Fruit fly (Drosophila melanogaster) whole organism, prepupa: ENCODE results near the gene repo.

Source experiments
- Blimp-1 ChIP-seq: fragments of 200-800 bp; sonication (Bioruptor generic); optimal IDR thresholded peaks from 3 replicates; lab custom pipeline; 2017; ENCODE audit warnings: missing biosample characterization, missing genetic modification characterization, mild to moderate bottlenecking, moderate library complexity, missing genetic modification reagents
- CG10631 ChIP-seq: fragments of 200-800 bp; sonication (Bioruptor generic); optimal IDR thresholded peaks from 2 replicates; lab custom pipeline; 2016; ENCODE audit warnings: missing biosample characterization, missing genetic modification characterization
- CG11294 ChIP-seq: fragments of 200-800 bp; sonication (Bioruptor generic); IDR thresholded peaks from 2 replicates; pipeline ENCODE4 v1.3.6; 2022; ENCODE audit warnings: missing biosample characterization, missing genetic modification characterization
- CG11762 ChIP-seq: fragments of 200-800 bp; sonication (Bioruptor generic); optimal IDR thresholded peaks from 3 replicates; lab custom pipeline; 2016; ENCODE audit warnings: missing biosample characterization, missing genetic modification characterization; ENCODE audit not compliant: insufficient read depth
- CG11902 ChIP-seq: fragments of 200-800 bp; sonication (Bioruptor generic); optimal IDR thresholded peaks from 3 replicates; lab custom pipeline; 2016; ENCODE audit warnings: missing biosample characterization, missing genetic modification characterization
- CG1621 ChIP-seq: fragments of 200-800 bp; sonication (Bioruptor generic); optimal IDR thresholded peaks from 3 replicates; lab custom pipeline; 2018; ENCODE audit warnings: missing biosample characterization, mild to moderate bottlenecking, missing genetic modification characterization
- CG32006 ChIP-seq: fragments of 200-800 bp; sonication (Bioruptor generic); optimal IDR thresholded peaks from 3 replicates; lab custom pipeline; 2017; ENCODE audit warnings: missing biosample characterization, mild to moderate bottlenecking, missing genetic modification characterization
- CG34406 ChIP-seq: fragments of 200-800 bp; sonication (Bioruptor generic); optimal IDR thresholded peaks from 3 replicates; lab custom pipeline; 2016; ENCODE audit warnings: missing biosample characterization, missing genetic modification characterization
- CG6163 ChIP-seq: fragments of 200-800 bp; sonication (Bioruptor generic); IDR thresholded peaks from 3 replicates; pipeline ENCODE4 v1.3.6; 2022; ENCODE audit warnings: missing biosample characterization, missing genetic modification characterization
- CG7368 ChIP-seq: fragments of 200-800 bp; sonication (Bioruptor generic); optimal IDR thresholded peaks from 3 replicates; lab custom pipeline; 2016; ENCODE audit warnings: missing biosample characterization, missing genetic modification characterization
- CG8319 ChIP-seq: fragments of 200-800 bp; sonication (Bioruptor generic); optimal IDR thresholded peaks from 3 replicates; lab custom pipeline; 2016; ENCODE audit warnings: missing biosample characterization, missing genetic modification characterization
- Eip75B ChIP-seq: fragments of 200-800 bp; sonication (Bioruptor generic); optimal IDR thresholded peaks from 3 replicates; lab custom pipeline; 2016; ENCODE audit warnings: missing biosample characterization, missing genetic modification characterization
- Eip78C ChIP-seq: fragments of 200-800 bp; sonication (Bioruptor generic); peaks from one replicate; lab custom pipeline; 2016; ENCODE audit warnings: missing biosample characterization, missing genetic modification characterization
- Ets21C ChIP-seq: fragments of 200-800 bp; sonication (Bioruptor generic); optimal IDR thresholded peaks from 3 replicates; lab custom pipeline; 2016; ENCODE audit warnings: missing biosample characterization, missing genetic modification characterization
- Ets96B ChIP-seq: fragments of 200-800 bp; optimal IDR thresholded peaks from 2 replicates; lab custom pipeline; 2019; ENCODE audit warnings: missing biosample characterization, mild to moderate bottlenecking, missing genetic modification characterization, moderate library complexity
- Gug ChIP-seq: fragments of 200-800 bp; sonication (Bioruptor generic); IDR thresholded peaks from 2 replicates; pipeline ENCODE4 v1.3.6; 2022; ENCODE audit warnings: missing biosample characterization, missing genetic modification characterization
- Hr38 ChIP-seq: sonication (Bioruptor generic); optimal IDR thresholded peaks from 2 replicates; lab custom pipeline; 2016; ENCODE audit warnings: missing biosample characterization, missing genetic modification characterization
- Hr39 ChIP-seq: fragments of 200-800 bp; sonication (Bioruptor generic); optimal IDR thresholded peaks from 2 replicates; lab custom pipeline; 2016; ENCODE audit warnings: missing biosample characterization, missing genetic modification characterization
- Lpt ChIP-seq: fragments of 200-800 bp; sonication (Bioruptor generic); optimal IDR thresholded peaks from 3 replicates; lab custom pipeline; 2016; ENCODE audit warnings: missing biosample characterization, missing genetic modification characterization
- OdsH ChIP-seq: fragments of 200-800 bp; sonication (Bioruptor generic); optimal IDR thresholded peaks from 3 replicates; lab custom pipeline; 2016; ENCODE audit warnings: missing biosample characterization, missing genetic modification characterization
- Sox102F ChIP-seq: fragments of 200-800 bp; sonication (Bioruptor generic); optimal IDR thresholded peaks from 2 replicates; lab custom pipeline; 2016; ENCODE audit warnings: missing biosample characterization, mild to moderate bottlenecking, missing genetic modification characterization
- Sox14 ChIP-seq: fragments of 200-800 bp; sonication (Bioruptor generic); optimal IDR thresholded peaks from 3 replicates; lab custom pipeline; 2016; ENCODE audit warnings: missing biosample characterization, missing genetic modification characterization
- acj6 ChIP-seq: fragments of 200-800 bp; sonication (Bioruptor generic); optimal IDR thresholded peaks from 3 replicates; lab custom pipeline; 2016; ENCODE audit warnings: missing biosample characterization, missing genetic modification characterization
- esn ChIP-seq: fragments of 200-800 bp; sonication (Bioruptor generic); optimal IDR thresholded peaks from 2 replicates; lab custom pipeline; 2016; ENCODE audit warnings: missing biosample characterization, mild to moderate bottlenecking, missing genetic modification characterization, moderate library complexity
- fd85E ChIP-seq: fragments of 200-800 bp; sonication (Bioruptor generic); optimal IDR thresholded peaks from 3 replicates; lab custom pipeline; 2016; ENCODE audit warnings: missing biosample characterization, missing genetic modification characterization
- lz ChIP-seq: fragments of 200-800 bp; sonication (Bioruptor generic); optimal IDR thresholded peaks from 3 replicates; lab custom pipeline; 2016; ENCODE audit warnings: missing biosample characterization, missing genetic modification characterization
- net ChIP-seq: fragments of 200-800 bp; sonication (Bioruptor generic); optimal IDR thresholded peaks from 3 replicates; lab custom pipeline; 2016; ENCODE audit warnings: missing biosample characterization, missing genetic modification characterization
- pdm3 ChIP-seq: fragments of 200-800 bp; sonication (Bioruptor generic); optimal IDR thresholded peaks from 3 replicates; lab custom pipeline; 2016; ENCODE audit warnings: missing biosample characterization, missing genetic modification characterization
- salr ChIP-seq, 2 experiments: fragments of 200-800 bp; sonication (Bioruptor generic); optimal IDR thresholded peaks; 3 replicates each; lab custom pipeline; 2016 to 2018; ENCODE audit warnings: missing biosample characterization in 2 of 2, missing genetic modification characterization in 2 of 2, mild to moderate bottlenecking in 1 of 2
- ss ChIP-seq, 2 experiments: fragments of 200-800 bp; sonication (Bioruptor generic); optimal IDR thresholded peaks; 2 replicates in 1 of 2; 3 replicates in 1 of 2; lab custom pipeline; 2017 to 2018; ENCODE audit warnings: mild to moderate bottlenecking in 2 of 2, missing biosample characterization in 2 of 2, missing genetic modification characterization in 2 of 2, moderate library complexity in 1 of 2
- svp ChIP-seq: fragments of 200-800 bp; sonication (Bioruptor generic); peaks from one replicate; lab custom pipeline; 2016; ENCODE audit warnings: missing biosample characterization, missing genetic modification characterization
- vri ChIP-seq: fragments of 200-800 bp; sonication (Bioruptor generic); optimal IDR thresholded peaks from 3 replicates; lab custom pipeline; 2016; ENCODE audit warnings: missing biosample characterization, mild to moderate bottlenecking, missing genetic modification characterization

repo gene

dm6 chr3R:18250815-18251214, 14.8 kb downstream of the repo start, which contains the start of gene CG18598:
TSS of gene CG18598 (plus strand) at chr3R:18251115.
- TF ChIP-seq CG11762 (GFP tag; lab: Kevin White, UChicago) = no peak
- TF ChIP-seq Gug (GFP tag; lab: Robert Waterston, UW) = no peak
- TF ChIP-seq net (GFP tag; lab: Kevin White, UChicago) = no peak
- no peak for TF ChIP-seq CG10631 (GFP tag; lab: Kevin White, UChicago)
- TF ChIP-seq ss (GFP tag; optimal IDR thresholded peaks at IDR 0.05; lab: Kevin White, UChicago) = no peak
- no peak for TF ChIP-seq Hr38 (GFP tag; lab: Kevin White, UChicago)
- no peak for TF ChIP-seq Eip78C (GFP tag; lab: Kevin White, UChicago)
- TF ChIP-seq CG7368 (GFP tag; lab: Kevin White, UChicago) = no peak
- no peak for TF ChIP-seq lz

DNA sequence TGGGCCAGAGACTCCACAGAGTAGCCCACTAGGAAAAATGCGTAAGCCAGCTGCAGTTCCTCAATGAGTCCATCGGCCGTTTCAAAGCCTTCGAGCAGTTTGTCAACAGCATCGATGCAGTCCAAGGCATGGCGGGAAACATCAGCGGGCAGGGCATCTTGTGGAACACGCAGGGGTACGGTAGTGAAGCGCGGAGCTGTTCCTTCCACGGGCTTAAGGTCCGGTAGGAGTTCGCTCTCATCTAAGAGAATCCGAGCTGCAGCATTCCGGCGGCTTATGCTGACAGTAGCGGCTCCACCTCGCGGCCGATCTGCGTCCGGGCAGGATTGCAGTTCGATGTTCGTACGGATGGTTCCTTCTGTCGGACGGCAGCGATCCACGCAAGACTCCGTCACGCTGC, 15.9 kb downstream of the repo start:
- TF ChIP-seq net (GFP tag; lab: Kevin White, UChicago) = no peak
- TF ChIP-seq Hr39 (GFP tag; lab: Kevin White, UChicago) = no peak
- TF ChIP-seq Lpt (GFP tag; lab: Kevin White, UChicago) = no peak
- TF ChIP-seq salr (GFP tag; optimal IDR thresholded peaks at IDR 0.05; lab: Kevin White, UChicago) = no peak
- TF ChIP-seq Ets96B (tag; lab: Kevin White, UChicago) = no peak
- no peak for TF ChIP-seq fd85E
- TF ChIP-seq Eip75B (GFP tag; lab: Kevin White, UChicago) = no peak
- no peak for TF ChIP-seq vri
- no peak for TF ChIP-seq CG6163 (GFP tag; lab: Robert Waterston, UW)
- no peak for TF ChIP-seq CG10631 (GFP tag; lab: Kevin White, UChicago)
- TF ChIP-seq Sox102F (GFP tag; lab: Kevin White, UChicago) = no peak
- no peak for TF ChIP-seq CG8319
- no peak for TF ChIP-seq CG11902
- TF ChIP-seq CG34406 (GFP tag; lab: Kevin White, UChicago) = no peak
- TF ChIP-seq Blimp-1 (GFP tag; lab: Kevin White, UChicago) = no peak

dm6 chr3R:18252578-18252977, 16.6 kb downstream of the repo start, which contains the start of gene CG12320:
TSS of gene CG12320 (minus strand) at chr3R:18252734.
- TF ChIP-seq Sox14 (GFP tag; lab: Kevin White, UChicago) = peak; percentile 52
- no peak for TF ChIP-seq acj6 (GFP tag; lab: Kevin White, UChicago)
- no peak for TF ChIP-seq OdsH (GFP tag; lab: Kevin White, UChicago)
- TF ChIP-seq esn (GFP tag; lab: Kevin White, UChicago) = peak; percentile 6
- peak; percentile 49 for TF ChIP-seq CG1621 (tag; lab: Kevin White, UChicago)

DNA sequence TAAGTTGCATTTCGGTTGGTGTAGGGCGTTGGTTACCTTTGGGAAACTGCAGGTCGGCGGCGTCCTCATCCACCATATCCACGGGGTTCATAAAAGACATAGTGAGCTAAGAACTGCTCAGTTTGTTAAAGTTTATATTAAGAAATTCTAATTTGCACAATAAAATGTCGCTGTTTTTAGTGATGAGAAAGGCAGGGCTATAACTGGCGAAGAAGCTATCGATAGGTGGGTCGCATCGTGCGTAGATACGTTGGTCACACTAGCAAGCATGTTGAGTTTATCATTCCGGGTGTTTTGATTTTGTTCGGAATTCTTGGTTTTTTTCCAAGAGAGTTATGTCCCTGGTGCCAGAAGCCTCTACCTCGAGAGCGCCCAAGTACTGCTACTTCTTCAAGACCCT, 19.3 kb downstream of the repo start, which contains the start of the genes Ada2a, Polr2D, Tgs1 and moi:
Gene Ada2a, minus strand, starts transcription at position 207 of the 400 bp plus-strand sequence.
Gene Polr2D, minus strand, starts transcription at position 207 of the 400 bp plus-strand sequence.
Gene Tgs1, plus strand, starts transcription at position 250 of the 400 bp plus-strand sequence.
Gene moi, plus strand, starts transcription at position 250 of the 400 bp plus-strand sequence.
- TF ChIP-seq CG1621 (tag; lab: Kevin White, UChicago) (peak; percentile 82), CG11294 (no peak)
- TF ChIP-seq, all 60 proteins: peak for 1

dm6 chr3R:18260016-18260415, 24.0 kb downstream of the repo start:
- TF ChIP-seq CG8319 (no peak), pdm3 (GFP tag; lab: Kevin White, UChicago) (no peak), lz (no peak), Sox14 (GFP tag; lab: Kevin White, UChicago) (no peak), Ets21C (GFP tag; lab: Kevin White, UChicago) (no peak), CG32006 (GFP tag; lab: Kevin White, UChicago) (no peak), fd85E (no peak), Ets96B (tag; lab: Kevin White, UChicago) (no peak), Lpt (GFP tag; lab: Kevin White, UChicago) (no peak), Sox102F (GFP tag; lab: Kevin White, UChicago) (no peak), net (GFP tag; lab: Kevin White, UChicago) (no peak), Eip78C (GFP tag; lab: Kevin White, UChicago) (no peak), svp (no peak), CG1621 (tag; lab: Kevin White, UChicago) (no peak)
